Fruit fly (Drosophila melanogaster) whole organism, embryonic: ENCODE data around the gene RpS14a.
A peak's percentile ranks its signal among the peaks of the same experiment; 100 is the strongest.

Experiments
- Antp ChIP-seq: fragments of 200-800 bp; sonication (Bioruptor generic); optimal IDR thresholded peaks from 3 replicates; lab custom pipeline; 2016; ENCODE audit warnings: missing biosample characterization, missing genetic modification characterization
- Atf6 ChIP-seq: fragments of 200-800 bp; sonication (Bioruptor generic); IDR thresholded peaks from 2 replicates; pipeline ENCODE4 v1.3.6; 2022; ENCODE audit warnings: missing biosample characterization, missing genetic modification characterization
- Bgb ChIP-seq: fragments of 200-800 bp; sonication (Bioruptor generic); IDR thresholded peaks from 2 replicates; pipeline ENCODE4 v1.3.6; 2022; ENCODE audit warnings: missing biosample characterization, missing genetic modification characterization; ENCODE audit not compliant: partially characterized antibody
- CG10209 ChIP-seq: fragments of 200-800 bp; sonication (Bioruptor generic); optimal IDR thresholded peaks from 3 replicates; lab custom pipeline; 2017; ENCODE audit warnings: missing biosample characterization, mild to moderate bottlenecking, missing genetic modification characterization, missing genetic modification reagents
- CG10431 ChIP-seq: fragments of 200-800 bp; sonication (Bioruptor generic); optimal IDR thresholded peaks from 3 replicates; lab custom pipeline; 2018; ENCODE audit warnings: missing biosample characterization, mild to moderate bottlenecking, missing genetic modification characterization
- CG13287 ChIP-seq: fragments of 200-800 bp; sonication (Bioruptor generic); IDR thresholded peaks from 2 replicates; pipeline ENCODE4 v1.3.6; 2022; ENCODE audit warnings: missing biosample characterization, missing genetic modification characterization; ENCODE audit not compliant: partially characterized antibody
- CG13624 ChIP-seq: fragments of 200-800 bp; sonication (Bioruptor generic); optimal IDR thresholded peaks from 2 replicates; lab custom pipeline; 2016; ENCODE audit warnings: missing biosample characterization, missing genetic modification characterization
- CG14050 ChIP-seq: fragments of 200-800 bp; sonication (Bioruptor generic); IDR thresholded peaks from 3 replicates; pipeline ENCODE4 v1.3.6; 2022; ENCODE audit warnings: missing biosample characterization, missing genetic modification characterization
- CG15514 ChIP-seq: fragments of 200-800 bp; sonication (Bioruptor generic); optimal IDR thresholded peaks from 3 replicates; lab custom pipeline; 2017; ENCODE audit warnings: missing biosample characterization, missing genetic modification characterization, mild to moderate bottlenecking, moderate library complexity, missing genetic modification reagents
- CG17612 ChIP-seq: fragments of 200-800 bp; sonication (Bioruptor generic); IDR thresholded peaks from 2 replicates; pipeline ENCODE4 v1.3.6; 2022; ENCODE audit warnings: missing biosample characterization, missing genetic modification characterization
- CG17912 ChIP-seq: fragments of 200-800 bp; sonication (Bioruptor generic); optimal IDR thresholded peaks from 2 replicates; lab custom pipeline; 2018; ENCODE audit warnings: missing biosample characterization, mild to moderate bottlenecking, missing genetic modification characterization
- CG1792 ChIP-seq: fragments of 200-800 bp; sonication (Bioruptor generic); optimal IDR thresholded peaks from 2 replicates; lab custom pipeline; 2016; ENCODE audit warnings: missing biosample characterization, missing genetic modification characterization
- CG2199 ChIP-seq: fragments of 200-800 bp; sonication (Bioruptor generic); IDR thresholded peaks from 3 replicates; pipeline ENCODE4 v1.3.6; 2022; ENCODE audit warnings: missing biosample characterization, missing genetic modification characterization
- CG31388 ChIP-seq: fragments of 200-800 bp; sonication (Bioruptor generic); optimal IDR thresholded peaks from 2 replicates; lab custom pipeline; 2016; ENCODE audit warnings: missing biosample characterization, missing genetic modification characterization
- CG34422 ChIP-seq: fragments of 200-800 bp; sonication (Bioruptor generic); IDR thresholded peaks from 3 replicates; pipeline ENCODE4 v1.3.6; 2022; ENCODE audit warnings: missing biosample characterization, missing genetic modification characterization
- CG5245 ChIP-seq: fragments of 200-800 bp; sonication (Bioruptor generic); optimal IDR thresholded peaks from 3 replicates; lab custom pipeline; 2016; ENCODE audit warnings: missing biosample characterization, missing genetic modification characterization
- CG6272 ChIP-seq: fragments of 200-800 bp; sonication (Bioruptor generic); IDR thresholded peaks from 2 replicates; pipeline ENCODE4 v1.3.6; 2022; ENCODE audit warnings: missing biosample characterization, missing genetic modification characterization
- CG6791 ChIP-seq: fragments of 200-800 bp; sonication (Bioruptor generic); IDR thresholded peaks from 3 replicates; pipeline ENCODE4 v1.3.6; 2022; ENCODE audit warnings: missing biosample characterization, missing genetic modification characterization; ENCODE audit not compliant: partially characterized antibody
- CG6854 ChIP-seq: fragments of 200-800 bp; sonication (Bioruptor generic); optimal IDR thresholded peaks from 3 replicates; lab custom pipeline; 2017; ENCODE audit warnings: missing biosample characterization, mild to moderate bottlenecking, missing genetic modification characterization
- CG8290 ChIP-seq, 3 experiments: fragments of 200-800 bp; sonication (Bioruptor generic); optimal IDR thresholded peaks; 2 replicates each; lab custom pipeline; 2016 to 2019; ENCODE audit warnings: missing biosample characterization in 3 of 3, missing genetic modification characterization in 3 of 3, mild to moderate bottlenecking in 2 of 3, moderate library complexity in 1 of 3
- Chrac-16 ChIP-seq: fragments of 200-800 bp; sonication (Bioruptor generic); optimal IDR thresholded peaks from 3 replicates; lab custom pipeline; 2016; ENCODE audit warnings: missing biosample characterization, missing genetic modification characterization
- CkIIα-i1 ChIP-seq: fragments of 200-800 bp; sonication (Bioruptor generic); IDR thresholded peaks from 2 replicates; pipeline ENCODE4 v1.3.6; 2022; ENCODE audit warnings: missing biosample characterization, missing genetic modification characterization
- D ChIP-seq, 2 experiments: fragments of 200-800 bp in 1 of 2; fragments of >200 bp in 1 of 2; sonication (Bioruptor generic) in 1 of 2; optimal IDR thresholded peaks; 2 replicates in 1 of 2; 3 replicates in 1 of 2; lab custom pipeline; 2017; ENCODE audit warnings: mild to moderate bottlenecking in 1 of 2, missing biosample characterization in 1 of 2, missing genetic modification characterization in 1 of 2, missing genetic modification reagents in 1 of 2
- Drgx ChIP-seq: fragments of 200-800 bp; sonication (Bioruptor generic); IDR thresholded peaks from 2 replicates; pipeline ENCODE4 v1.3.6; 2022; ENCODE audit warnings: missing biosample characterization, missing genetic modification characterization
- MESR4 ChIP-seq: fragments of 200-800 bp; sonication (Bioruptor generic); optimal IDR thresholded peaks from 2 replicates; lab custom pipeline; 2018; ENCODE audit warnings: missing biosample characterization, mild to moderate bottlenecking, missing genetic modification characterization, moderate library complexity
- Rfx ChIP-seq: fragments of 200-800 bp; sonication (Bioruptor generic); IDR thresholded peaks from 2 replicates; pipeline ENCODE4 v1.3.6; 2022; ENCODE audit warnings: missing biosample characterization, missing genetic modification characterization
- Scr ChIP-seq: fragments of 200-800 bp; sonication (Bioruptor generic); IDR thresholded peaks from 2 replicates; pipeline ENCODE4 v1.3.6; 2022; ENCODE audit warnings: missing biosample characterization, missing genetic modification characterization; ENCODE audit not compliant: partially characterized antibody
- Six4 ChIP-seq: fragments of 200-800 bp; sonication (Bioruptor generic); optimal IDR thresholded peaks from 2 replicates; lab custom pipeline; 2016; ENCODE audit warnings: missing biosample characterization, missing genetic modification characterization
- YL-1 ChIP-seq: fragments of 200-800 bp; sonication (Bioruptor generic); optimal IDR thresholded peaks from 3 replicates; lab custom pipeline; 2017; ENCODE audit warnings: missing biosample characterization, mild to moderate bottlenecking, missing genetic modification characterization
- bbx ChIP-seq: fragments of 200-800 bp; sonication (Bioruptor generic); IDR thresholded peaks from 2 replicates; pipeline ENCODE4 v1.3.6; 2022; ENCODE audit warnings: missing biosample characterization, missing genetic modification characterization; ENCODE audit not compliant: partially characterized antibody
- br ChIP-seq: fragments of >200 bp; optimal IDR thresholded peaks from 2 replicates; lab custom pipeline; 2017
- cg ChIP-seq: fragments of 200-800 bp; sonication (Bioruptor generic); optimal IDR thresholded peaks from 3 replicates; lab custom pipeline; 2019; ENCODE audit warnings: missing biosample characterization, mild to moderate bottlenecking, missing genetic modification characterization, moderate library complexity
- chm ChIP-seq: fragments of 200-800 bp; sonication (Bioruptor generic); IDR thresholded peaks from 2 replicates; pipeline ENCODE4 v1.3.6; 2022; ENCODE audit warnings: missing biosample characterization, missing genetic modification characterization
- ci ChIP-seq: fragments of 200-800 bp; sonication (Bioruptor generic); IDR thresholded peaks from 3 replicates; pipeline ENCODE4 v1.3.6; 2022; ENCODE audit warnings: missing biosample characterization, missing genetic modification characterization
- dati ChIP-seq: fragments of 200-800 bp; sonication (Bioruptor generic); IDR thresholded peaks from 2 replicates; pipeline ENCODE4 v1.3.6; 2022; ENCODE audit warnings: missing biosample characterization, missing genetic modification characterization
- dm ChIP-seq: fragments of 200-800 bp; sonication (Bioruptor generic); optimal IDR thresholded peaks from 3 replicates; lab custom pipeline; 2016; ENCODE audit warnings: missing biosample characterization, missing genetic modification characterization
- h ChIP-seq: fragments of >200 bp; optimal IDR thresholded peaks from 2 replicates; lab custom pipeline; 2017
- ham ChIP-seq: fragments of 200-800 bp; sonication (Bioruptor generic); IDR thresholded peaks from 2 replicates; pipeline ENCODE4 v1.3.6; 2022; ENCODE audit warnings: missing biosample characterization, missing genetic modification characterization
- kay ChIP-seq: fragments of 200-800 bp; sonication (Bioruptor generic); optimal IDR thresholded peaks from 2 replicates; lab custom pipeline; 2016; ENCODE audit warnings: missing biosample characterization, missing genetic modification characterization
- kni ChIP-seq: fragments of 200-800 bp; sonication (Bioruptor generic); optimal IDR thresholded peaks from 3 replicates; lab custom pipeline; 2017; ENCODE audit warnings: mild to moderate bottlenecking, missing biosample characterization, missing genetic modification reagents, missing genetic modification characterization
- nom ChIP-seq: fragments of 200-800 bp; sonication (Bioruptor generic); optimal IDR thresholded peaks from 2 replicates; lab custom pipeline; 2017; ENCODE audit warnings: missing biosample characterization, missing genetic modification characterization, mild to moderate bottlenecking, moderate library complexity, missing genetic modification reagents
- phol ChIP-seq: fragments of 200-800 bp; sonication (Bioruptor generic); optimal IDR thresholded peaks from 3 replicates; lab custom pipeline; 2018; ENCODE audit warnings: missing biosample characterization, mild to moderate bottlenecking, missing genetic modification characterization, moderate library complexity
- pnt ChIP-seq: fragments of 200-800 bp; sonication (Bioruptor generic); optimal IDR thresholded peaks from 3 replicates; lab custom pipeline; 2016; ENCODE audit warnings: missing biosample characterization, missing genetic modification characterization
- pros ChIP-seq: fragments of 200-800 bp; sonication (Bioruptor generic); optimal IDR thresholded peaks from 3 replicates; lab custom pipeline; 2019; ENCODE audit warnings: missing biosample characterization, mild to moderate bottlenecking, missing genetic modification characterization, moderate library complexity
- psq ChIP-seq: fragments of 200-800 bp; sonication (Bioruptor generic); optimal IDR thresholded peaks from 2 replicates; lab custom pipeline; 2017; ENCODE audit warnings: missing biosample characterization, missing genetic modification characterization
- ranshi ChIP-seq: fragments of 200-800 bp; sonication (Bioruptor generic); IDR thresholded peaks from 2 replicates; pipeline ENCODE4 v1.3.6; 2022; ENCODE audit warnings: missing biosample characterization, missing genetic modification characterization
- repo ChIP-seq: fragments of 200-800 bp; sonication (Bioruptor generic); optimal IDR thresholded peaks from 2 replicates; lab custom pipeline; 2016; ENCODE audit warnings: missing biosample characterization, missing genetic modification characterization
- sisA ChIP-seq: fragments of 200-800 bp; sonication (Bioruptor generic); IDR thresholded peaks from 2 replicates; pipeline ENCODE4 v1.3.6; 2022; ENCODE audit warnings: missing biosample characterization, missing genetic modification characterization
- tll ChIP-seq, 2 experiments: fragments of 200-800 bp in 1 of 2; fragments of >200 bp in 1 of 2; sonication (Bioruptor generic) in 1 of 2; optimal IDR thresholded peaks; 2 replicates each; lab custom pipeline; 2017 to 2019; ENCODE audit warnings: missing biosample characterization in 2 of 2, missing genetic modification characterization in 2 of 2, mild to moderate bottlenecking in 1 of 2, moderate library complexity in 1 of 2
- vfl ChIP-seq: fragments of 200-800 bp; sonication (Bioruptor generic); optimal IDR thresholded peaks from 2 replicates; lab custom pipeline; 2016; ENCODE audit warnings: missing biosample characterization, missing genetic modification characterization

The RpS14a gene

DNA sequence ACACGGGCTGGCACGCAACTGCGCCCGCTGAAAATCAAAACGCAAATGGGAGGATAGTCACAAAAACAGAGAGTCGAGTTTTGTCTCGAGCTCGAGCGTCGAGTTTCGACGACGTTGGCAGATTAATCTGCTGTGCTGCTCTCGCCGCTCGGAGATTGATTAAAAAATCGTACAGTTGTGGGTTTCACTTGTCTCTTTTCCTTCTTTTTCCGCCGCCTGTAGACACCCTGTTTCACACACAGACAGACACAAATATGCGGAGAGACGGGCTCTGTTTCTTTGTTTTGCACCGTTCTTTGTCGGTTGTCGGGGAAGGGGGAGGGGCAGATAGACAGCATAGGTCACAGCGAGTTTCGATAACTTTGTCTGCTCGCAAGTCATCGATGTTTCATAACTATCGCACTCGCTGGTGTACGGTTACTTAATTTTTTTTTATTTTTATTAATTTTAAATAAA, 13.3 kb downstream of the RpS14a start, which contains the start of gene orion (continued):
- TF ChIP-seq CG2199 (GFP tag; lab: Robert Waterston, UW) (peak; percentile 72; the same call in 1 of the 3 replicates), nom (GFP tag; lab: Kevin White, UChicago) (peak; percentile 96), sisA (GFP tag; lab: Robert Waterston, UW) (no peak), CG13287 (GFP tag; lab: Robert Waterston, UW) (peak; percentile 86), Drgx (GFP tag; lab: Robert Waterston, UW) (peak; percentile 79), CG13624 (GFP tag; lab: Kevin White, UChicago) (peak; percentile 0), dati (no peak), vfl (GFP tag; lab: Kevin White, UChicago) (no peak), Chrac-16 (no peak), Bgb (GFP tag; lab: Robert Waterston, UW) (peak; percentile 82), kni (GFP tag; lab: Kevin White, UChicago) (peak; percentile 52), CG6272 (GFP tag; lab: Robert Waterston, UW) (no peak), psq (peak; percentile 17), ham (no peak), h (lab: Kevin White, UChicago) (no peak), CG6854 (GFP tag; lab: Kevin White, UChicago) (no peak), CG15514 (peak; percentile 55), Scr (peak; percentile 79), Six4 (no peak), cg (GFP tag; lab: Kevin White, UChicago) (peak; percentile 81), CG34422 (GFP tag; lab: Robert Waterston, UW) (peak; percentile 44; the same call in 1 of the 3 replicates), CG1792 (GFP tag; lab: Kevin White, UChicago) (no peak), kay (GFP tag; lab: Kevin White, UChicago) (no peak), bbx (GFP tag; lab: Robert Waterston, UW) (peak; percentile 90), pros (peak; percentile 79), CG31388 (no peak), CG5245 (GFP tag; lab: Kevin White, UChicago) (no peak), Antp (GFP tag; lab: Kevin White, UChicago) (no peak), CG8290 (GFP tag; optimal IDR thresholded peaks at IDR 0.05; lab: Kevin White, UChicago) (peak; percentile 47), CG8290 (tag; optimal IDR thresholded peaks at IDR 0.05; lab: Kevin White, UChicago) (no peak), pnt (GFP tag; lab: Kevin White, UChicago) (no peak), CG6791 (peak; percentile 85), CG17912 (GFP tag; lab: Kevin White, UChicago) (no peak), ci (GFP tag; lab: Robert Waterston, UW) (peak; percentile 74; the same call in 1 of the 3 replicates), dm (GFP tag; lab: Kevin White, UChicago) (no peak), CkIIα-i1 (GFP tag; lab: Robert Waterston, UW) (no peak), chm (GFP tag; lab: Robert Waterston, UW) (peak; percentile 33; the same call in 1 of the 2 replicates), D (optimal IDR thresholded peaks at IDR 0.05; lab: Kevin White, UChicago) (no peak), D (GFP tag; optimal IDR thresholded peaks at IDR 0.05; lab: Kevin White, UChicago) (peak; percentile 9), CG10209 (GFP tag; lab: Kevin White, UChicago) (no peak), CG10431 (GFP tag; lab: Kevin White, UChicago) (peak; percentile 0), YL-1 (peak; percentile 67), CG14050 (GFP tag; lab: Robert Waterston, UW) (no peak), CG17612 (GFP tag; lab: Robert Waterston, UW) (no peak), ranshi (GFP tag; lab: Robert Waterston, UW) (peak; percentile 48; the same call in 1 of the 2 replicates), tll (GFP tag; optimal IDR thresholded peaks at IDR 0.05; lab: Kevin White, UChicago) (no peak), Atf6 (peak; percentile 32; the same call in 1 of the 2 replicates), phol (no peak), MESR4 (GFP tag; lab: Kevin White, UChicago) (peak; percentile 22), Rfx (GFP tag; lab: Robert Waterston, UW) (peak; percentile 65), repo (no peak), br (no peak)
